Worm (Caenorhabditis elegans) whole organism, mixed stage, embryonic: ENCODE measurements around the gene nhr-246.
A peak's percentile ranks its signal among the peaks of the same experiment; 100 is the strongest.
"Not testable (repeated sequence)": the region's sequence is repeated elsewhere in the genome, so short reads cannot be mapped to it uniquely, and the experiment has no call there.

Experiments used
- bed-3 ChIP-seq: fragments of 200-800 bp; sonication (Bioruptor generic); optimal IDR thresholded peaks from 3 replicates; lab custom pipeline; 2018; ENCODE audit warnings: mild to moderate bottlenecking, missing genetic modification characterization, moderate library complexity, missing compliant biosample characterization
- blmp-1 ChIP-seq: fragments of 150-350 bp; optimal IDR thresholded peaks from 2 replicates; lab custom pipeline; 2014; ENCODE audit warnings: missing biosample characterization, missing genetic modification characterization
- ceh-39 ChIP-seq: fragments of 150-350 bp; optimal IDR thresholded peaks from 2 replicates; lab custom pipeline; 2014; ENCODE audit warnings: missing biosample characterization, missing genetic modification characterization
- ceh-43 ChIP-seq: fragments of 200-800 bp; sonication (Bioruptor generic); optimal IDR thresholded peaks from 2 replicates; lab custom pipeline; 2018; ENCODE audit warnings: mild to moderate bottlenecking, missing genetic modification characterization, moderate library complexity, missing compliant biosample characterization
- ceh-83 ChIP-seq: fragments of 200-800 bp; sonication (Bioruptor generic); optimal IDR thresholded peaks from 2 replicates; lab custom pipeline; 2018; ENCODE audit warnings: mild to moderate bottlenecking, missing genetic modification characterization, missing compliant biosample characterization
- ces-1 ChIP-seq: fragments of 150-350 bp; optimal IDR thresholded peaks from 2 replicates; lab custom pipeline; 2014; ENCODE audit warnings: missing biosample characterization, missing genetic modification reagents, missing genetic modification characterization
- cnd-1 ChIP-seq: fragments of 200-800 bp; sonication (Bioruptor generic); optimal IDR thresholded peaks from 2 replicates; lab custom pipeline; 2018; ENCODE audit warnings: mild to moderate bottlenecking, missing genetic modification characterization, missing compliant biosample characterization
- drap-1 ChIP-seq: fragments of 200-800 bp; sonication (Bioruptor generic); optimal IDR thresholded peaks from 3 replicates; lab custom pipeline; 2018; ENCODE audit warnings: mild to moderate bottlenecking, missing genetic modification characterization, missing compliant biosample characterization
- elt-3 ChIP-seq: fragments of 150-350 bp; optimal IDR thresholded peaks from 2 replicates; lab custom pipeline; 2014; ENCODE audit warnings: missing biosample characterization, missing genetic modification characterization
- hlh-1 ChIP-seq: fragments of 150-350 bp; optimal IDR thresholded peaks from 2 replicates; lab custom pipeline; 2014; ENCODE audit warnings: missing biosample characterization, missing genetic modification reagents, missing genetic modification characterization
- lin-32 ChIP-seq: fragments of 200-800 bp; sonication (Bioruptor generic); optimal IDR thresholded peaks from 2 replicates; lab custom pipeline; 2018; ENCODE audit warnings: mild to moderate bottlenecking, missing genetic modification characterization, missing compliant biosample characterization
- lsy-2 ChIP-seq: fragments of 150-350 bp; optimal IDR thresholded peaks from 2 replicates; lab custom pipeline; 2014; ENCODE audit warnings: missing biosample characterization, missing genetic modification characterization
- mab-5 ChIP-seq: fragments of 150-350 bp; optimal IDR thresholded peaks from 2 replicates; lab custom pipeline; 2014; ENCODE audit warnings: missing biosample characterization, missing genetic modification characterization
- mep-1 ChIP-seq: fragments of 150-350 bp; optimal IDR thresholded peaks from 2 replicates; lab custom pipeline; 2017; ENCODE audit warnings: missing biosample characterization, missing genetic modification reagents, missing genetic modification characterization, inconsistent platforms
- nhr-12 ChIP-seq: fragments of 150-350 bp; optimal IDR thresholded peaks from 2 replicates; lab custom pipeline; 2014; ENCODE audit warnings: missing biosample characterization, missing genetic modification characterization
- nhr-2 ChIP-seq: fragments of 150-350 bp; optimal IDR thresholded peaks from 2 replicates; lab custom pipeline; 2014; ENCODE audit warnings: missing biosample characterization, missing genetic modification characterization
- nhr-237 ChIP-seq: fragments of 150-350 bp; optimal IDR thresholded peaks from 2 replicates; lab custom pipeline; 2014; ENCODE audit warnings: missing biosample characterization, missing genetic modification characterization
- nhr-28 ChIP-seq: fragments of 150-350 bp; optimal IDR thresholded peaks from 2 replicates; lab custom pipeline; 2014; ENCODE audit warnings: missing biosample characterization, missing genetic modification characterization
- sem-2 ChIP-seq: fragments of 200-800 bp; sonication (Bioruptor generic); optimal IDR thresholded peaks from 2 replicates; lab custom pipeline; 2018; ENCODE audit warnings: mild to moderate bottlenecking, missing genetic modification characterization, missing compliant biosample characterization
- snpc-4 ChIP-seq: fragments of 150-350 bp; optimal IDR thresholded peaks from 2 replicates; lab custom pipeline; 2014; ENCODE audit warnings: missing biosample characterization, missing genetic modification characterization
- sptf-1 ChIP-seq: sonication (generic microtip); optimal IDR thresholded peaks from 2 replicates; lab custom pipeline; 2017; ENCODE audit warnings: mild to moderate bottlenecking, missing genetic modification characterization, moderate library complexity, missing compliant biosample characterization
- tbx-8 ChIP-seq: fragments of 200-800 bp; sonication (Bioruptor generic); optimal IDR thresholded peaks from 2 replicates; lab custom pipeline; 2018; ENCODE audit warnings: mild to moderate bottlenecking, missing genetic modification characterization, moderate library complexity, missing compliant biosample characterization
- unc-120 ChIP-seq: sonication (generic microtip); optimal IDR thresholded peaks from 2 replicates; lab custom pipeline; 2017; ENCODE audit warnings: missing genetic modification characterization, missing compliant biosample characterization; ENCODE audit not compliant: poor library complexity, severe bottlenecking
- unc-39 ChIP-seq: fragments of 150-350 bp; optimal IDR thresholded peaks from 2 replicates; lab custom pipeline; 2014; ENCODE audit warnings: missing biosample characterization, missing genetic modification characterization
- unc-62 ChIP-seq: fragments of 150-350 bp; optimal IDR thresholded peaks from 2 replicates; lab custom pipeline; 2014; ENCODE audit warnings: missing biosample characterization, missing genetic modification reagents, missing genetic modification characterization
- zip-8 ChIP-seq: fragments of 150-350 bp; optimal IDR thresholded peaks from 2 replicates; lab custom pipeline; 2014; ENCODE audit warnings: missing biosample characterization, missing genetic modification characterization
- ztf-11 ChIP-seq: fragments of 150-350 bp; optimal IDR thresholded peaks from 2 replicates; lab custom pipeline; 2014; ENCODE audit warnings: missing biosample characterization, missing genetic modification characterization

Gene nhr-246

DNA sequence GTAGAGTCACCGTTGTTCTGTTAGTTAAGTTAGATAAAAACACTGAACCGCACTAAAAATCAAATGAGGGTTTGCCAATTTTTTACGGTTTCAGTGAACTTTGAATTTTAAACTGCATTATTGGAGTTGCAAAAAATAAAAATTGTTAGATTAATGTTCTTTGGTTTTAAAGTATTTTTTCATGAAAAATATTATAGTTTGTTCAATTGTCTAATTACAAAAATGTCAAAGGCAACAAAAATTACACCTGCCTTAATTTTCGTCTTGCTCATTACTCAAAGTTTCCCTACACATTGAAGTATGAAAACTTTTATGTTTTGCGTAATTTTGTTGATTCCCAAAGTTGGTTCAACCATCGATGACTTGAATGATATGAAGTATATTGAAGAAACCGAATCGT, 5.5 kb upstream of the nhr-246 start, which contains the start of gene irld-62:
TSS of gene irld-62 (plus strand) at position 301 of the 400 bp plus-strand sequence.
- no peak for TF ChIP-seq unc-39 (tag; lab: Kevin White, UChicago)
- TF ChIP-seq ceh-39 = no peak
- no peak for TF ChIP-seq mab-5 (tag; lab: Kevin White, UChicago)
- no peak for TF ChIP-seq nhr-28 (tag; lab: Kevin White, UChicago)

DNA sequence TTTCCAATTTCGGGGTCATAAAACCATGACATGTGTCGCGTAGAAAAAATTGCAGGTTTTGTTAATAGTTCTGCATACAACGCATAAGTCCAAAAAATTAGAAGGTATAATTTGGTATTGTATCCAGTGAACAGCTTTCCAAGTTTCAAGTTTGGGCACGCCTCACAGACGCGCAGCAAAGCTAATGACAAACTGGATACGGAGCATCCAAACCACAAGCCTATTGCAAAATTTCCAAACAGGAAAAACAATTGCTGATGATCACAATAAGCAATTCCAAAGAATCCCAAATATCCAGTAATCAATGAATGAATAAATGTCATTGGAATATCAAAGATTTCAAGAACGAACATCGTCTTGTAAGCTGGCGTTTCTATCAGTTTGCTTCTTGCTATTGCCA, 2.7 kb upstream of the nhr-246 start:
- TF ChIP-seq unc-62 (GFP tag; lab: Kevin White, UChicago) (no peak), ceh-43 (GFP tag; lab: Kevin White, UChicago) (no peak), hlh-1 (no peak), blmp-1 (no peak), elt-3 (tag; lab: Kevin White, UChicago) (no peak), cnd-1 (no peak)

DNA sequence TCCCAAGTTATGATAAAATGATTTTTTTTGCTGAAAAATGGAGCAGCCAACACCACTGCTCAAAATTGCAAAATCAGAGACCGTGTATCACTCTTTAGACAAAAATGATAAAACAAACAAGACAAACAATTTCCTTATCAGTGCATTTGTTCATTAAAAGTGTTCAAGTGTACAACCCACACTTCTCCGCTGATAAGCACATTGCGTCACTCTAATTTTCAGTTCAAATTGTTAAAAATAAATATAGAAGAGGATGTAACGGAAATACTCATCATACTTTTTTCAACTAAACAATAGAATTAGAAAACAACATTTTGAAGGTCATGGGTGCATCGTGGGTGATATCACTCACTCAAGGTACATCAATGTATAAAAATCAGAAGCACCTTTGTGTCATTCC, 2.4 kb downstream of the nhr-246 start, which contains the start of gene nhr-291:
TSS of gene nhr-291 (plus strand) at position 324 of the 400 bp plus-strand sequence.
- TF ChIP-seq bed-3 (GFP tag; lab: Kevin White, UChicago) (no peak), zip-8 (tag; lab: Kevin White, UChicago) (no peak), sptf-1 (no peak), sem-2 (no peak), elt-3 (tag; lab: Kevin White, UChicago) (no peak), snpc-4 (tag; lab: Kevin White, UChicago) (no peak), hlh-1 (no peak), tbx-8 (GFP tag; lab: Kevin White, UChicago) (no peak), lsy-2 (tag; lab: Kevin White, UChicago) (no peak), lin-32 (GFP tag; lab: Kevin White, UChicago) (no peak), unc-39 (tag; lab: Kevin White, UChicago) (no peak), unc-120 (tag; lab: Kevin White, UChicago) (no peak), nhr-237 (tag; lab: Kevin White, UChicago) (no peak), ceh-83 (GFP tag; lab: Kevin White, UChicago) (no peak), mep-1 (tag; lab: Kevin White, UChicago) (no peak)

DNA sequence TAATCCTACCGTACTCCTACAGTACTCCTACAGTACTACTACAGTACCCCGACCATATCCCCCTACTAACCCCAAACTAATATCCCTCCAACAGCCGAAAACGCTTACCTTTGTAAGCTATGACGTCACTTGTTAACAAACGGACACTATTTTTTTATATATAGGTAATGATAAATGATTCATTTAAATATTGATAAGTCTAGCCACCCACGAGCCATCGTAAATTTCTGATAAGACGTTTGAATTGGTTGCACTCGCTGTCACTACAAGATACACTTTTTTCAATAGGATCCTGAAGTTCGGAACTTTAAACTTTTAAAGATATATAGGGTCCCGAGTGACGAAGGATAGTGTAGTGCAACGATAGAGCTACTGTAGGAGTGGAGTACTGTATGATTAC, 6.4 kb downstream of the nhr-246 start, which contains the start of gene nhr-247:
TSS of gene nhr-247 (plus strand) at position 330 of the 400 bp plus-strand sequence.
- TF ChIP-seq ceh-43 (GFP tag; lab: Kevin White, UChicago); ces-1 (GFP tag; lab: Kevin White, UChicago); nhr-2 (tag; lab: Kevin White, UChicago): not testable (repeated sequence)

DNA sequence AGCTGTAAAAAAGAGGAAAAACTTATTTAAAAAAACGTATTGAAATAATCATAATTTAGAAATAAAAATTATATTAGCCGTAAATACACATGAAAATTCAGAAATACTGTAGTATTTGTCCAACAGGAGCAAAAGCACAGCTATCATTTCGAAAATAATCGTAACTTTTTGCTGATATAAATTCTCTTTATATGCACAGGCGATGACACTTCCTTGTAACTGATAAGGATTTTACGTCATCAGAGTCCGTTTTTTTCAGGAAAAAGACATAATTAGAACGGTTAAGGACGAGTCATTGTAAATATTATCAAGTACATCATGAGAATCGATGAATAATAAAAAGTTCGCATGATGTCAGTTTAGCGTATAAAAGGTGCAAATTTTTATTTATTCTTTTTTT, 7.1 kb downstream of the nhr-246 start:
- TF ChIP-seq unc-120 (tag; lab: Kevin White, UChicago) (no peak), ztf-11 (tag; lab: Kevin White, UChicago) (no peak), sptf-1 (no peak)
- TF ChIP-seq, all 35 proteins: peak for 0

DNA sequence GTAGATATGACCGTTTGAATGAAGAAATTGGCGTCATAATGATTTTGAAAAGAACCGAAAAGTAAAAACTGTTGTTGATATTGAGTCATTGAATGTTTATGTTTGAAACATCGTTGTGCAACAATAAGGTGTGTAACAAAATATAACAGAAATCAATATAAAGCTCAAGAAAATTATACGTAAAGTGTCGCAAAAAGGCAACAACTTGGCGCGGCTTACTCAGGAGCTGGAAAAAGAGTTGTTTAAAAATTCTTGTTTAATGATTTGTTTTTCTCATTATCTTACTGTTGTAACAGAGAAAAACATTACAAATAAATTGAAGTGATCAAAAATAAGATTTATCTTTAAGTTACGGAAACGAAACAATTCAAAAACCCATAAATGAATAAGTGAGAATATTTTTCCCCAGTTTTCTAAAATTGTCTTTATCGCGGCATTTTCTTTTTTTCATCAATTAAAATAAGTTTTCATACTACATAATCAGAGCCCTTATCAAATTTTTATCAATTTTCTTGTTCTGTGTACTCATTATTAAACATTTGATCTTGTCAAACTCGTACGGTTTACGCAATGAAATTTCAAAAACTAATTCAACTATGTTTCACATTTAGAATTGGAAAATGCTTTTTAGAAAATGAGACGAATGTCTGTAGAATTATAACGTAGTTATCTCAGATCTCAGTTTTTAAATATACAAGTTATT, 11.6 kb downstream of the nhr-246 start, which contains the start of gene ZK1037.6:
TSS of gene ZK1037.6 (minus strand) at position 51 of the 703 bp plus-strand sequence.
- TF ChIP-seq zip-8 (tag; lab: Kevin White, UChicago) (no peak), nhr-2 (tag; lab: Kevin White, UChicago) (no peak), unc-62 (GFP tag; lab: Kevin White, UChicago) (no peak), tbx-8 (GFP tag; lab: Kevin White, UChicago) (no peak), snpc-4 (tag; lab: Kevin White, UChicago) (no peak), ces-1 (GFP tag; lab: Kevin White, UChicago) (no peak), ceh-39 (no peak), drap-1 (GFP tag; lab: Kevin White, UChicago) (no peak), mep-1 (tag; lab: Kevin White, UChicago) (no peak)

DNA sequence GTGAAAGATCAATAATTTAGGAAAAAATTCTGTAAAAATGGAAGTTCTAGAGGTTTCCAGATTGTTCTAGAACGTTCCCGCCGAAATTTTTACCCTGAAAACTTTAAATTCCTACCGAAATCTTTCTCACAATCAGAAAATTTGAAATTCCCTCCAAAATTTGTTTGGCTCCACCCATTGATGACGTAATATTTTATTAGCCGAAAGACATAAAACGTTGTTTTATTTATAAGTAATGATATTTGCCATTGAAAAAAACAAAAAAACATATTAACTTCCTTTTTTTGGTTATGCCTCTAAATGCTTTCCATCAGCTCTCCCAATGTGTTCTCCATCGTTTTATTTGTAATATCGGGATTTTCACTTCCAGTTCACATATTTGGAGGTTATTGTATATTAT, 14.0 kb downstream of the nhr-246 start, which contains the start of gene srh-295:
TSS of gene srh-295 (plus strand) at position 301 of the 400 bp plus-strand sequence.
- TF ChIP-seq nhr-12 (no peak), elt-3 (tag; lab: Kevin White, UChicago) (no peak), nhr-237 (tag; lab: Kevin White, UChicago) (no peak), zip-8 (tag; lab: Kevin White, UChicago) (peak; percentile 70)
